Worm (Caenorhabditis elegans): ENCODE data around the gene clec-67.
"Not testable (repeated sequence)": the region's sequence is repeated elsewhere in the genome, so short reads cannot be mapped to it uniquely, and the experiment has no call there.

clec-67 gene

ce11 chrIV:3944459-3944858 is 22.5 kb downstream of the clec-67 start, which contains the start of gene clec-72:
Gene clec-72, plus strand, starts transcription at chrIV:3944816.
- TF ChIP-seq unc-130 (GFP tag; optimal IDR thresholded peaks at IDR 0.05) (no peak), unc-62 (GFP tag; optimal IDR thresholded peaks at IDR 0.05) (peak; percentile 43), ets-4 (GFP tag; optimal IDR thresholded peaks at IDR 0.05) (peak; percentile 62), nhr-80 (tag; optimal IDR thresholded peaks at IDR 0.05) (peak; percentile 90), dpl-1 (GFP tag; optimal IDR thresholded peaks at IDR 0.05) (no peak), rec-8 (tag; optimal IDR thresholded peaks at IDR 0.05) (no peak), dox-1 (GFP tag; IDR thresholded peaks at IDR 0.05) (peak; percentile 19; the same call in 1 of the 2 replicates)

- peak; percentile 74; the same call in 1 of the 2 replicates for TF ChIP-seq egrh-3 (GFP tag; IDR thresholded peaks at IDR 0.05)
- TF ChIP-seq dox-1 (GFP tag; IDR thresholded peaks at IDR 0.05): peak; percentile 7; the same call in 1 of the 2 replicates
- peak; percentile 86 for TF ChIP-seq zfh-2 (GFP tag; conservative IDR thresholded peaks at IDR 0.05)
- TF ChIP-seq hmg-1.2 (GFP tag; IDR thresholded peaks at IDR 0.05): peak; percentile 37
- TF ChIP-seq ztf-28 (GFP tag; IDR thresholded peaks at IDR 0.05): 0 out of 2 replicates have a peak, but pooled peaks have one; percentile 33
- not testable (repeated sequence) for TF ChIP-seq snpc-4 (GFP tag; optimal IDR thresholded peaks at IDR 0.05)
- TF ChIP-seq snpc-4 (tag; optimal IDR thresholded peaks at IDR 0.05): peak in 1 of 4 experiments; percentile 81
These were observed 25.5 kb downstream of the clec-67 start for ce11 chrIV:3947377-3947956.

- no peak for TF ChIP-seq lin-26 (GFP tag; IDR thresholded peaks at IDR 0.05)
- no peak for TF ChIP-seq ztf-26 (tag; optimal IDR thresholded peaks at IDR 0.05)
- no peak for TF ChIP-seq zfh-2 (GFP tag; conservative IDR thresholded peaks at IDR 0.05)
- no peak for TF ChIP-seq B0019.2 (GFP tag; conservative IDR thresholded peaks at IDR 0.05)
- no peak for TF ChIP-seq tlf-1 (GFP tag; optimal IDR thresholded peaks at IDR 0.05)
- no peak for TF ChIP-seq snpc-1.1 (tag; optimal IDR thresholded peaks at IDR 0.05; ENCODE audit: insufficient read depth)
- no peak for TF ChIP-seq dpl-1 (GFP tag; optimal IDR thresholded peaks at IDR 0.05)
- TF ChIP-seq atf-7 (tag; optimal IDR thresholded peaks at IDR 0.05): no peak
- TF ChIP-seq mes-4 (tag; optimal IDR thresholded peaks at IDR 0.05): no peak
- no peak for TF ChIP-seq Y95B8A.8 (GFP tag; IDR thresholded peaks at IDR 0.05)
- TF ChIP-seq ztf-18 (tag; optimal IDR thresholded peaks at IDR 0.05): no peak
- TF ChIP-seq let-607 (tag; optimal IDR thresholded peaks at IDR 0.05): no peak
- no peak for TF ChIP-seq F37B4.10 (GFP tag; IDR thresholded peaks at IDR 0.05)
These were observed 34.1 kb downstream of the clec-67 start, which contains the start of gene clec-73 for ce11 chrIV:3956095-3956494. Gene clec-73, minus strand, starts transcription at chrIV:3956195.

ce11 chrIV:3956705-3957104 is 34.7 kb downstream of the clec-67 start, which contains the start of gene clec-74:
Gene clec-74, plus strand, starts transcription at chrIV:3957005.
- TF ChIP-seq rcor-1 (GFP tag; IDR thresholded peaks at IDR 0.05): no peak
- no peak for TF ChIP-seq lsy-27 (tag; optimal IDR thresholded peaks at IDR 0.05; ENCODE audit: borderline replicate concordance, insufficient read depth)

- TF ChIP-seq nhr-80 (tag; optimal IDR thresholded peaks at IDR 0.05): peak; percentile 36
- TF ChIP-seq K11D2.4 (GFP tag; IDR thresholded peaks at IDR 0.05): no peak
These were observed 38.4 kb downstream of the clec-67 start, which contains the start of gene clec-75 for ce11 chrIV:3960396-3960795. Gene clec-75, plus strand, starts transcription at chrIV:3960734.

ce11 chrIV:3962584-3962983 is 40.6 kb downstream of the clec-67 start, which contains the start of gene Y46C8AM.1:
Gene Y46C8AM.1, plus strand, starts transcription at chrIV:3962884.
- no peak for TF ChIP-seq hmg-20 (GFP tag; IDR thresholded peaks at IDR 0.05)
- TF ChIP-seq Y53G8AR.9 (GFP tag; conservative IDR thresholded peaks at IDR 0.05): no peak
- TF ChIP-seq snpc-3.4 (tag; optimal IDR thresholded peaks at IDR 0.05): no peak
- TF ChIP-seq B0019.2 (GFP tag; conservative IDR thresholded peaks at IDR 0.05): no peak
- no peak for TF ChIP-seq lin-40 (tag; optimal IDR thresholded peaks at IDR 0.05)
- TF ChIP-seq ama-1 (optimal IDR thresholded peaks at IDR 0.05): no peak
- TF ChIP-seq ama-1 (GFP tag; optimal IDR thresholded peaks at IDR 0.05): no peak
- TF ChIP-seq akir-1 (GFP tag; optimal IDR thresholded peaks at IDR 0.05): no peak
- no peak for TF ChIP-seq nhr-27 (tag; optimal IDR thresholded peaks at IDR 0.05)
- TF ChIP-seq sptf-2 (GFP tag; optimal IDR thresholded peaks at IDR 0.05): no peak
- TF ChIP-seq dpff-1 (tag; optimal IDR thresholded peaks at IDR 0.05): no peak
- no peak for TF ChIP-seq aptf-2 (GFP tag; conservative IDR thresholded peaks at IDR 0.05)
- TF ChIP-seq F57C9.4 (tag; optimal IDR thresholded peaks at IDR 0.05): no peak
- TF ChIP-seq nfya-2 (GFP tag; IDR thresholded peaks at IDR 0.05): no peak
